Fruit fly (Drosophila melanogaster) whole organism, pupa: ENCODE results near the gene Ir7a.

Experiments
- CG17806 ChIP-seq: fragments of 200-800 bp; sonication (Bioruptor generic); optimal IDR thresholded peaks from 2 replicates; lab custom pipeline; 2018; ENCODE audit warnings: missing biosample characterization, mild to moderate bottlenecking, missing genetic modification characterization, moderate library complexity
- D1 ChIP-seq: fragments of 200-800 bp; sonication (Bioruptor generic); optimal IDR thresholded peaks from 2 replicates; lab custom pipeline; 2018; ENCODE audit warnings: missing biosample characterization, mild to moderate bottlenecking, missing genetic modification characterization, moderate library complexity
- EcR ChIP-seq: fragments of 200-800 bp; sonication (Bioruptor generic); optimal IDR thresholded peaks from 3 replicates; lab custom pipeline; 2019; ENCODE audit warnings: missing biosample characterization, missing genetic modification characterization, mild to moderate bottlenecking, moderate library complexity, missing genetic modification reagents
- Pif1A ChIP-seq: fragments of 200-800 bp; sonication (Bioruptor generic); optimal IDR thresholded peaks from 3 replicates; lab custom pipeline; 2016; ENCODE audit warnings: missing biosample characterization, missing genetic modification characterization
- rn ChIP-seq: fragments of 200-800 bp; sonication (Bioruptor generic); IDR thresholded peaks from 2 replicates; pipeline ENCODE4 v1.3.6; 2022; ENCODE audit warnings: missing biosample characterization, missing genetic modification characterization

DNA sequence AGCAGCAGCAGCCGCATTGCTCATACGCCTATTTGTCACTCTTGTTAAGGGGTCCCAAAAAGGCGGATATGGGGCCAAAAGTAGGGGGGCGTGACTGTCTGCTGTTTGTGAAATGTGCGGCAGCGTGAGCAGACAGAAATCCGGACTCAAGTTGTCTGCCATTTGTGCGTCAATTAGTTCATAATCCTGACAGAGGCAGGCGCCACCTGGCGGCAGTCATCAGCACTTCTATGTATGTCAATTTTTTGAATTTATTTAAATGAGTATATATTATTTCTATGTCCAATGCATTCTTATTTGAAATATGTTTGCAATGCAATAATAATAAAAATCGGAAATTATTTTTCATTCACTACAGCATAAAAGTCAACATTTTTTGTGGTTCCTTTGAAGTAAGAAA is 20.7 kb upstream of the Ir7a start:
- no peak for TF ChIP-seq D1 (tag; lab: Kevin White, UChicago)
- no peak for TF ChIP-seq EcR (GFP tag; lab: Kevin White, UChicago)
- no peak for TF ChIP-seq CG17806
- TF ChIP-seq rn (GFP tag; lab: Robert Waterston, UW) = no peak
- TF ChIP-seq Pif1A (GFP tag; lab: Kevin White, UChicago) = no peak
